Fruit fly (Drosophila melanogaster) Kc167 (cell line): ENCODE measurements around the gene upSET.

Source experiments
- Myc ChIP-seq: fragments of >200 bp; optimal IDR thresholded peaks from 2 replicates; lab custom pipeline; 2017; ENCODE audit warnings: missing external identifiers
- Sin3A ChIP-seq: fragments of >200 bp; optimal IDR thresholded peaks from 2 replicates; lab custom pipeline; 2018; ENCODE audit warnings: missing external identifiers
- h ChIP-seq: fragments of >200 bp; optimal IDR thresholded peaks from 3 replicates; lab custom pipeline; 2018; ENCODE audit warnings: missing external identifiers
- insv ChIP-seq: fragments of >200 bp; optimal IDR thresholded peaks from 3 replicates; lab custom pipeline; 2018; ENCODE audit warnings: missing external identifiers
- psq ChIP-seq: fragments of >200 bp; optimal IDR thresholded peaks from 2 replicates; lab custom pipeline; 2017; ENCODE audit warnings: missing external identifiers
- ttk ChIP-seq: sonication (Bioruptor generic); optimal IDR thresholded peaks from 2 replicates; lab custom pipeline; 2017; ENCODE audit warnings: missing external identifiers

dm6 chr3L:14056816-14057215 lies 54.9 kb downstream of the upSET start:
- TF ChIP-seq Sin3A (lab: Kevin White, UChicago) (no peak), insv (lab: Kevin White, UChicago) (no peak), h (no peak), psq (lab: Kevin White, UChicago) (no peak), ttk (lab: Kevin White, UChicago) (no peak), Myc (lab: Kevin White, UChicago) (no peak)
